Fruit fly (Drosophila melanogaster) whole organism, embryonic: ENCODE measurements around the gene Cralbp.

ENCODE experiments used
- Atf-2 ChIP-seq: fragments of 200-800 bp; sonication (Bioruptor generic); optimal IDR thresholded peaks from 2 replicates; lab custom pipeline; 2016; ENCODE audit warnings: missing biosample characterization, missing genetic modification characterization
- Bdp1 ChIP-seq: fragments of 200-800 bp; sonication (Bioruptor generic); optimal IDR thresholded peaks from 3 replicates; lab custom pipeline; 2016; ENCODE audit warnings: missing biosample characterization, missing genetic modification characterization
- Bteb2 ChIP-seq: fragments of 200-800 bp; sonication (Bioruptor generic); optimal IDR thresholded peaks from 2 replicates; lab custom pipeline; 2016; ENCODE audit warnings: missing biosample characterization, missing genetic modification characterization
- CG10147 ChIP-seq: fragments of 200-800 bp; sonication (Bioruptor generic); optimal IDR thresholded peaks from 2 replicates; lab custom pipeline; 2019; ENCODE audit warnings: missing biosample characterization, mild to moderate bottlenecking, missing genetic modification characterization, moderate library complexity
- CG10366 ChIP-seq: fragments of 200-800 bp; sonication (Bioruptor generic); IDR thresholded peaks from 2 replicates; pipeline ENCODE4 v1.3.6; 2022; ENCODE audit warnings: missing biosample characterization, missing genetic modification characterization
- CG10462 ChIP-seq: fragments of 200-800 bp; sonication (Bioruptor generic); optimal IDR thresholded peaks from 2 replicates; lab custom pipeline; 2016; ENCODE audit warnings: missing biosample characterization, missing genetic modification characterization
- CG11085 ChIP-seq: fragments of 200-800 bp; sonication (Bioruptor generic); IDR thresholded peaks from 2 replicates; pipeline ENCODE4 v1.3.6; 2022; ENCODE audit warnings: missing biosample characterization, missing genetic modification characterization
- CG11695 ChIP-seq: fragments of 200-800 bp; sonication (Bioruptor generic); IDR thresholded peaks from 3 replicates; pipeline ENCODE4 v1.3.6; 2022; ENCODE audit warnings: missing biosample characterization, missing genetic modification characterization
- CG12744 ChIP-seq: fragments of 200-800 bp; sonication (Bioruptor generic); optimal IDR thresholded peaks from 2 replicates; lab custom pipeline; 2016; ENCODE audit warnings: missing biosample characterization, missing genetic modification characterization
- CG12942 ChIP-seq: fragments of 200-800 bp; sonication (Bioruptor generic); optimal IDR thresholded peaks from 3 replicates; lab custom pipeline; 2016; ENCODE audit warnings: missing biosample characterization, missing genetic modification characterization
- CG13775 ChIP-seq: fragments of 200-800 bp; sonication (Bioruptor generic); optimal IDR thresholded peaks from 3 replicates; lab custom pipeline; 2017; ENCODE audit warnings: missing biosample characterization, mild to moderate bottlenecking, missing genetic modification characterization
- CG13894 ChIP-seq: fragments of 200-800 bp; sonication (Bioruptor generic); optimal IDR thresholded peaks from 3 replicates; lab custom pipeline; 2018; ENCODE audit warnings: missing biosample characterization, mild to moderate bottlenecking, missing genetic modification characterization, moderate library complexity
- CG14667 ChIP-seq: fragments of 200-800 bp; sonication (Bioruptor generic); IDR thresholded peaks from 2 replicates; pipeline ENCODE4 v1.3.6; 2022; ENCODE audit warnings: missing biosample characterization, missing genetic modification characterization
- CG15269 ChIP-seq: fragments of 200-800 bp; sonication (Bioruptor generic); optimal IDR thresholded peaks from 2 replicates; lab custom pipeline; 2018; ENCODE audit warnings: missing biosample characterization, mild to moderate bottlenecking, missing genetic modification characterization, moderate library complexity
- CG17568 ChIP-seq: fragments of 200-800 bp; sonication (Bioruptor generic); optimal IDR thresholded peaks from 2 replicates; lab custom pipeline; 2018; ENCODE audit warnings: missing biosample characterization, mild to moderate bottlenecking, missing genetic modification characterization, moderate library complexity
- CG17829 ChIP-seq: fragments of 200-800 bp; optimal IDR thresholded peaks from 2 replicates; lab custom pipeline; 2019; ENCODE audit warnings: missing biosample characterization, mild to moderate bottlenecking, missing genetic modification characterization, moderate library complexity
- CG2116 ChIP-seq: fragments of 200-800 bp; sonication (Bioruptor generic); optimal IDR thresholded peaks from 3 replicates; lab custom pipeline; 2018; ENCODE audit warnings: missing biosample characterization, mild to moderate bottlenecking, missing genetic modification characterization
- CG2712 ChIP-seq: fragments of 200-800 bp; optimal IDR thresholded peaks from 3 replicates; lab custom pipeline; 2019; ENCODE audit warnings: missing biosample characterization, mild to moderate bottlenecking, missing genetic modification characterization, moderate library complexity
- CG43689 ChIP-seq: fragments of 200-800 bp; sonication (Bioruptor generic); IDR thresholded peaks from 2 replicates; pipeline ENCODE4 v1.3.6; 2022; ENCODE audit warnings: missing biosample characterization, missing genetic modification characterization
- CG7372 ChIP-seq: fragments of 200-800 bp; sonication (Bioruptor generic); IDR thresholded peaks from 2 replicates; pipeline ENCODE4 v1.3.6; 2022; ENCODE audit warnings: missing biosample characterization, missing genetic modification characterization
- CG7745 ChIP-seq: fragments of 200-800 bp; sonication (Bioruptor generic); optimal IDR thresholded peaks from 2 replicates; lab custom pipeline; 2018; ENCODE audit warnings: missing biosample characterization, mild to moderate bottlenecking, missing genetic modification characterization, moderate library complexity
- CG7839 ChIP-seq: fragments of 200-800 bp; sonication (Bioruptor generic); optimal IDR thresholded peaks from 3 replicates; lab custom pipeline; 2018; ENCODE audit warnings: missing biosample characterization, mild to moderate bottlenecking, missing genetic modification characterization, moderate library complexity
- CG9932 ChIP-seq: fragments of 200-800 bp; sonication (Bioruptor generic); IDR thresholded peaks from 2 replicates; pipeline ENCODE4 v1.3.6; 2022; ENCODE audit warnings: missing biosample characterization, missing genetic modification characterization
- CTCF ChIP-seq: fragments of 200-800 bp; sonication (Bioruptor generic); optimal IDR thresholded peaks from 2 replicates; lab custom pipeline; 2017; ENCODE audit warnings: missing biosample characterization, mild to moderate bottlenecking, missing genetic modification characterization, moderate library complexity
- Dll ChIP-seq: fragments of 200-800 bp; sonication (Bioruptor generic); IDR thresholded peaks from 4 replicates; pipeline ENCODE4 v1.3.6; 2022; ENCODE audit warnings: missing biosample characterization, missing genetic modification characterization; ENCODE audit not compliant: partially characterized antibody
- Drgx ChIP-seq: fragments of 200-800 bp; sonication (Bioruptor generic); IDR thresholded peaks from 2 replicates; pipeline ENCODE4 v1.3.6; 2022; ENCODE audit warnings: missing biosample characterization, missing genetic modification characterization
- E2f1 ChIP-seq: fragments of 200-800 bp; sonication (Bioruptor generic); IDR thresholded peaks from 2 replicates; pipeline ENCODE4 v1.3.6; 2022; ENCODE audit warnings: missing biosample characterization, missing genetic modification characterization
- E2f2 ChIP-seq: fragments of 200-800 bp; sonication (Bioruptor generic); IDR thresholded peaks from 2 replicates; pipeline ENCODE4 v1.3.6; 2022; ENCODE audit warnings: missing biosample characterization, missing genetic modification characterization
- Fer3 ChIP-seq: fragments of 200-800 bp; sonication (Bioruptor generic); optimal IDR thresholded peaks from 2 replicates; lab custom pipeline; 2018; ENCODE audit warnings: missing biosample characterization, mild to moderate bottlenecking, missing genetic modification characterization, moderate library complexity
- H2.0 ChIP-seq: fragments of 200-800 bp; sonication (Bioruptor generic); IDR thresholded peaks from 2 replicates; pipeline ENCODE4 v1.3.6; 2022; ENCODE audit warnings: missing biosample characterization, missing genetic modification characterization
- Hey ChIP-seq: fragments of 200-800 bp; sonication (Bioruptor generic); optimal IDR thresholded peaks from 3 replicates; lab custom pipeline; 2018; ENCODE audit warnings: missing biosample characterization, mild to moderate bottlenecking, missing genetic modification characterization
- MTF-1 ChIP-seq: fragments of 200-800 bp; sonication (Bioruptor generic); optimal IDR thresholded peaks from 2 replicates; lab custom pipeline; 2018; ENCODE audit warnings: missing biosample characterization, mild to moderate bottlenecking, missing genetic modification characterization, borderline replicate concordance
- Mad ChIP-seq: fragments of 200-800 bp; sonication (Bioruptor generic); optimal IDR thresholded peaks from 2 replicates; lab custom pipeline; 2016; ENCODE audit warnings: missing biosample characterization, missing genetic modification characterization
- Opbp ChIP-seq: fragments of 200-800 bp; sonication (Bioruptor generic); IDR thresholded peaks from 3 replicates; pipeline ENCODE4 v1.3.6; 2022; ENCODE audit warnings: missing biosample characterization, missing genetic modification characterization; ENCODE audit not compliant: partially characterized antibody
- Sox102F ChIP-seq: fragments of 200-800 bp; sonication (Bioruptor generic); optimal IDR thresholded peaks from 2 replicates; lab custom pipeline; 2018; ENCODE audit warnings: missing biosample characterization, mild to moderate bottlenecking, missing genetic modification characterization, moderate library complexity
- Sry-β ChIP-seq: fragments of 200-800 bp; sonication (Bioruptor generic); optimal IDR thresholded peaks from 2 replicates; lab custom pipeline; 2018; ENCODE audit warnings: missing biosample characterization, mild to moderate bottlenecking, missing genetic modification characterization, moderate library complexity
- bowl ChIP-seq: fragments of 200-800 bp; sonication (Bioruptor generic); IDR thresholded peaks from 2 replicates; pipeline ENCODE4 v1.3.6; 2022; ENCODE audit warnings: missing biosample characterization, missing genetic modification characterization
- bsh ChIP-seq, 2 experiments: fragments of 200-800 bp; sonication (Bioruptor generic); optimal IDR thresholded peaks; 2 replicates each; lab custom pipeline; 2017 to 2018; ENCODE audit warnings: mild to moderate bottlenecking in 2 of 2, missing biosample characterization in 2 of 2, missing genetic modification characterization in 2 of 2, moderate library complexity in 1 of 2
- chn ChIP-seq: fragments of 200-800 bp; sonication (Bioruptor generic); optimal IDR thresholded peaks from 2 replicates; lab custom pipeline; 2016; ENCODE audit warnings: missing biosample characterization, missing genetic modification characterization
- dan ChIP-seq: fragments of 200-800 bp; sonication (Bioruptor generic); IDR thresholded peaks from 2 replicates; pipeline ENCODE4 v1.3.6; 2022; ENCODE audit warnings: missing biosample characterization, missing genetic modification characterization
- exex ChIP-seq: fragments of 200-800 bp; sonication (Bioruptor generic); optimal IDR thresholded peaks from 4 replicates; lab custom pipeline; 2018; ENCODE audit warnings: missing biosample characterization, mild to moderate bottlenecking, missing genetic modification characterization, moderate library complexity
- ham ChIP-seq: fragments of 200-800 bp; sonication (Bioruptor generic); IDR thresholded peaks from 2 replicates; pipeline ENCODE4 v1.3.6; 2022; ENCODE audit warnings: missing biosample characterization, missing genetic modification characterization
- her ChIP-seq: fragments of 200-800 bp; sonication (Bioruptor generic); optimal IDR thresholded peaks from 2 replicates; lab custom pipeline; 2016; ENCODE audit warnings: missing biosample characterization, missing genetic modification characterization
- kah ChIP-seq: fragments of 200-800 bp; sonication (Bioruptor generic); optimal IDR thresholded peaks from 2 replicates; lab custom pipeline; 2018; ENCODE audit warnings: missing biosample characterization, mild to moderate bottlenecking, missing genetic modification characterization
- lab ChIP-seq: fragments of 200-800 bp; sonication (Bioruptor generic); optimal IDR thresholded peaks from 3 replicates; lab custom pipeline; 2017; ENCODE audit warnings: missing biosample characterization, missing genetic modification characterization, mild to moderate bottlenecking, moderate library complexity, missing genetic modification reagents
- psq ChIP-seq: fragments of 200-800 bp; sonication (Bioruptor generic); optimal IDR thresholded peaks from 2 replicates; lab custom pipeline; 2017; ENCODE audit warnings: missing biosample characterization, missing genetic modification characterization
- repo ChIP-seq: fragments of 200-800 bp; sonication (Bioruptor generic); optimal IDR thresholded peaks from 2 replicates; lab custom pipeline; 2016; ENCODE audit warnings: missing biosample characterization, missing genetic modification characterization
- sens ChIP-seq: fragments of 200-800 bp; sonication (Bioruptor generic); peaks from one replicate; lab custom pipeline; 2016; ENCODE audit warnings: missing biosample characterization, missing genetic modification characterization
- so ChIP-seq: fragments of 200-800 bp; sonication (Bioruptor generic); IDR thresholded peaks from 3 replicates; pipeline ENCODE4 v1.3.6; 2022; ENCODE audit warnings: missing biosample characterization, missing genetic modification characterization
- usp ChIP-seq: fragments of >200 bp; optimal IDR thresholded peaks from 2 replicates; lab custom pipeline; 2017; ENCODE audit warnings: missing biosample characterization, missing genetic modification characterization
- vfl ChIP-seq: fragments of 200-800 bp; sonication (Bioruptor generic); optimal IDR thresholded peaks from 2 replicates; lab custom pipeline; 2016; ENCODE audit warnings: missing biosample characterization, missing genetic modification characterization

Gene Cralbp

DNA sequence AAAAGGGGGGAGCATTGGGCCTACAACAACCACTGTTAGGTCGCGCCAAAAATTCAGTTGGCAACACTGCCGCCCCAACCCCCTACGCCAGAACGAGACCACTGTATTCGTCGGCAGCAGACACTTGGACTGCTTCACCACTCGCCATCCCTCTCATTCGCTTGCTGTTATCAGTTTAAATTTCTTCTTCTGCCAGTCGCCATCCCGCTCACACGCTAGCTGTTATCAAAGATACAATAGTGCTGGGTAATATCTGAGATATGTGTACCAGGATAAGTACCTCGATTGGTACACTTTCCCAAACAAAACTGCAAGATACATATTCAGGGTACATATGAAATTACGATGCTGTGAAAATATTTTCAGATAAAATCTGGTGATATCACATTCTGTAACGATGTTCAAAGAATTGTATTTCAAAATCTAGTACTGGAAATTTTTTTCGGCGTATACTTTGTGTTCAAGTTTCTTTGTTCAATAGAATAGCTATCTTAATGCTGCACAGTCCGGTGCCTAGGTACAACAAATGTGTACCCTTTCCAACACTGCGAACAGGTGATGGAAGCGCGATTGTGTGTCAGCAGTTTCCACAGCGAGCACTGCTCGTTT, 15.6 kb downstream of the Cralbp start (continued):
- TF ChIP-seq bowl (GFP tag; lab: Robert Waterston, UW): no peak
- TF ChIP-seq lab (GFP tag; lab: Kevin White, UChicago): no peak
- TF ChIP-seq CG11695 (GFP tag; lab: Robert Waterston, UW): peak; percentile 79; the same call in 2 of the 3 replicates
- TF ChIP-seq Opbp (GFP tag; lab: Robert Waterston, UW): peak; percentile 48; the same call in 2 of the 3 replicates
- 0 out of 2 replicates have a peak, but pooled peaks have one; percentile 22 for TF ChIP-seq CG43689 (GFP tag; lab: Robert Waterston, UW)
- TF ChIP-seq CG11085: no peak
- peak; percentile 89 for TF ChIP-seq CG15269
- TF ChIP-seq psq (GFP tag; lab: Kevin White, UChicago): no peak
- peak; percentile 77 for TF ChIP-seq Mad (GFP tag; lab: Kevin White, UChicago)
- TF ChIP-seq CG12942 (GFP tag; lab: Kevin White, UChicago): peak; percentile 59
- TF ChIP-seq Drgx (GFP tag; lab: Robert Waterston, UW): peak; percentile 77; the same call in 1 of the 2 replicates
- peak; percentile 64 for TF ChIP-seq repo (GFP tag; lab: Kevin White, UChicago)
- TF ChIP-seq exex (tag; lab: Kevin White, UChicago): no peak
- TF ChIP-seq Fer3: peak; percentile 85
- peak; percentile 72 for TF ChIP-seq Bdp1 (GFP tag; lab: Kevin White, UChicago)
- no peak for TF ChIP-seq CG7745
- TF ChIP-seq sens (GFP tag; lab: Kevin White, UChicago): peak; percentile 98
- TF ChIP-seq ham (GFP tag; lab: Robert Waterston, UW): no peak
- TF ChIP-seq CG10147: peak; percentile 86
- TF ChIP-seq CG2116 (GFP tag; lab: Kevin White, UChicago): peak; percentile 48
- TF ChIP-seq CG10366: peak; percentile 57; the same call in 1 of the 2 replicates
- TF ChIP-seq her: peak; percentile 86
- TF ChIP-seq bsh (GFP tag; optimal IDR thresholded peaks at IDR 0.05; lab: Kevin White, UChicago): peak; percentile 54 to 81
- TF ChIP-seq dan (GFP tag; lab: Robert Waterston, UW): no peak
- TF ChIP-seq Atf-2 (GFP tag; lab: Kevin White, UChicago): peak; percentile 85
- no peak for TF ChIP-seq CG17568 (GFP tag; lab: Kevin White, UChicago)
- TF ChIP-seq CG7372: peak; percentile 69
- no peak for TF ChIP-seq usp
- peak; percentile 86 for TF ChIP-seq Bteb2 (GFP tag; lab: Kevin White, UChicago)
- peak; percentile 79 for TF ChIP-seq CG10462 (GFP tag; lab: Kevin White, UChicago)
- peak; percentile 87 for TF ChIP-seq CG2712 (tag; lab: Kevin White, UChicago)
- TF ChIP-seq E2f2: peak; percentile 41; the same call in 1 of the 2 replicates
- peak; percentile 22 for TF ChIP-seq Hey (tag; lab: Kevin White, UChicago)
- peak; percentile 81 for TF ChIP-seq chn (GFP tag; lab: Kevin White, UChicago)
- no peak for TF ChIP-seq Sox102F (GFP tag; lab: Kevin White, UChicago)
- peak; percentile 80 for TF ChIP-seq E2f1 (GFP tag; lab: Robert Waterston, UW)
- peak; percentile 81 for TF ChIP-seq CG17829 (tag; lab: Kevin White, UChicago)
- TF ChIP-seq CTCF (GFP tag; lab: Kevin White, UChicago): peak; percentile 26
- peak; percentile 84 for TF ChIP-seq CG7839 (tag; lab: Kevin White, UChicago)
- peak; percentile 75 for TF ChIP-seq CG13775 (GFP tag; lab: Kevin White, UChicago)
- peak; percentile 74 for TF ChIP-seq CG12744 (GFP tag; lab: Kevin White, UChicago)
- TF ChIP-seq MTF-1 (GFP tag; lab: Kevin White, UChicago): no peak
- TF ChIP-seq kah (GFP tag; lab: Kevin White, UChicago): peak; percentile 51
- peak; percentile 82 for TF ChIP-seq CG9932 (GFP tag; lab: Robert Waterston, UW)
- peak; percentile 73 for TF ChIP-seq vfl
- no peak for TF ChIP-seq Dll (GFP tag; lab: Robert Waterston, UW)
- peak; percentile 57; the same call in 1 of the 2 replicates for TF ChIP-seq H2.0 (GFP tag; lab: Robert Waterston, UW)
- TF ChIP-seq so (GFP tag; lab: Robert Waterston, UW): peak; percentile 87
- TF ChIP-seq CG13894 (tag; lab: Kevin White, UChicago): no peak
- peak; percentile 81 for TF ChIP-seq Sry-β (GFP tag; lab: Kevin White, UChicago)
- TF ChIP-seq CG14667 (GFP tag; lab: Robert Waterston, UW): no peak; the same call in 1 of the 2 replicates
